Worm (Caenorhabditis elegans) whole organism, L4 larva: Measurements from ENCODE around the gene Y50E8A.6.

ENCODE experiments used
- F10B5.3 ChIP-seq: sonication (generic microtip); optimal IDR thresholded peaks from 2 replicates; lab custom pipeline; 2016; ENCODE audit warnings: mild to moderate bottlenecking, missing genetic modification characterization, missing compliant biosample characterization
- ama-1 ChIP-seq: fragments of 150-350 bp; optimal IDR thresholded peaks from 2 replicates; lab custom pipeline; 2014; ENCODE audit warnings: inconsistent platforms, mixed read lengths
- ceh-28 ChIP-seq: fragments of 150-350 bp; optimal IDR thresholded peaks from 2 replicates; lab custom pipeline; 2014; ENCODE audit warnings: missing biosample characterization, missing genetic modification reagents, missing genetic modification characterization
- dpl-1 ChIP-seq: fragments of 150-350 bp; optimal IDR thresholded peaks from 2 replicates; lab custom pipeline; 2014; ENCODE audit warnings: missing biosample characterization, missing genetic modification reagents, missing genetic modification characterization
- egl-27 ChIP-seq: sonication (generic microtip); optimal IDR thresholded peaks from 3 replicates; lab custom pipeline; 2017; ENCODE audit warnings: missing biosample characterization, missing genetic modification reagents, missing genetic modification characterization
- lin-15B ChIP-seq: fragments of 150-350 bp; sonication (generic microtip); optimal IDR thresholded peaks from 3 replicates; lab custom pipeline; 2014; ENCODE audit warnings: missing biosample characterization, missing genetic modification characterization
- lir-3 ChIP-seq: sonication (generic microtip); optimal IDR thresholded peaks from 2 replicates; lab custom pipeline; 2016; ENCODE audit warnings: mild to moderate bottlenecking, missing genetic modification characterization, missing compliant biosample characterization
- nhr-28 ChIP-seq: fragments of 150-350 bp; optimal IDR thresholded peaks from 2 replicates; lab custom pipeline; 2014; ENCODE audit warnings: missing biosample characterization, missing genetic modification characterization
- nhr-48 ChIP-seq: sonication (generic microtip); optimal IDR thresholded peaks from 2 replicates; lab custom pipeline; 2016; ENCODE audit warnings: mild to moderate bottlenecking, missing genetic modification characterization, missing compliant biosample characterization
- pha-4 ChIP-seq, 2 experiments: fragments of 150-350 bp in 1 of 2; fragments of 200-800 bp in 1 of 2; sonication (Bioruptor generic) in 1 of 2; IDR thresholded peaks in 1 of 2; optimal IDR thresholded peaks in 1 of 2; 2 replicates each; pipeline versions ENCODE4 v1.3.6 to Lab custom; 2014 to 2022; ENCODE audit warnings: missing genetic modification characterization in 2 of 2, missing genetic modification reagents in 2 of 2, missing biosample characterization in 1 of 2, missing compliant biosample characterization in 1 of 2
- unc-130 ChIP-seq: sonication (generic microtip); optimal IDR thresholded peaks from 2 replicates; lab custom pipeline; 2016; ENCODE audit warnings: missing genetic modification reagents, missing genetic modification characterization, missing compliant biosample characterization

- TF ChIP-seq pha-4 (GFP tag; IDR thresholded peaks at IDR 0.05; lab: Robert Waterston, UW) (no peak), pha-4 (tag; optimal IDR thresholded peaks at IDR 0.05; lab: Kevin White, UChicago) (no peak), egl-27 (tag; lab: Kevin White, UChicago) (no peak), nhr-48 (tag; lab: Kevin White, UChicago) (no peak), ama-1 (lab: Kevin White, UChicago) (no peak), dpl-1 (GFP tag; lab: Kevin White, UChicago) (no peak), unc-130 (GFP tag; lab: Kevin White, UChicago) (no peak), ceh-28 (tag; lab: Kevin White, UChicago) (no peak), lin-15B (tag; lab: Kevin White, UChicago) (no peak), lir-3 (no peak), nhr-28 (tag; lab: Kevin White, UChicago) (no peak), F10B5.3 (tag; lab: Kevin White, UChicago) (no peak)
Measured at ce11 chrV:14763582-14763981, 22.4 kb upstream of the Y50E8A.6 start.
